Fruit fly (Drosophila melanogaster): ENCODE measurements around the gene mRpL21.

The mRpL21 gene

DNA sequence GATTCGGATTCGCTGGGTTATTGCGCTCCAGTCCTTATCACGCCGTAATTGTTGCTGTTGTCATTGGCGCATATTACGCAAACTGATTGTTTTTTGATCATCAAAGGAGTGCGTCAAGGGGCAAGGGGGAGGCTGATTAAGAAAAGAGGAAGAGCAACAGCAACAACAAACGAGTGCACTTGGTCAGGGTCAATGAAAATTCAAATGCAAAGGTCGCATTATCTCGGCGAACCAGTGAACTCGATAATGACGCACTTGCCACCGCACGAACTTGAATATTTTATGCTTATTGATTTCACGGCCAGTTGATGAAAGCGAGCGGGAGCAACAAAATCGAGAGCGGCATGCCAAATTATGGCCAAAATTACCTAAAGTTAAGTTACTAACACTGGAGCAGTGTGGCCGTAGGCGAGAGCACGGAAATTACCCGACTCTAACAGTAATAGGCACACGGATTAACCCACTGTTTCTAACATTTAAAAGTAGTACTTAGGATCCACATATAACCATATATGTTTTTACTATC, 5.5 kb upstream of the mRpL21 start, which contains the start of gene nes (continued):
- TF ChIP-seq CG8388 (GFP tag; optimal IDR thresholded peaks at IDR 0.05) (no peak), NFAT (GFP tag; IDR thresholded peaks at IDR 0.05) (peak; percentile 11; the same call in 1 of the 2 replicates), NK7.1 (GFP tag; optimal IDR thresholded peaks at IDR 0.05) (no peak), ind (GFP tag; optimal IDR thresholded peaks at IDR 0.05) (peak; percentile 21), gfzf (GFP tag; optimal IDR thresholded peaks at IDR 0.05) (peak; percentile 71), CkIIα-i1 (GFP tag; IDR thresholded peaks at IDR 0.05) (no peak), CG17328 (GFP tag; IDR thresholded peaks at IDR 0.05) (no peak), Xbp1 (GFP tag; optimal IDR thresholded peaks at IDR 0.05) (peak; percentile 38), CG11695 (GFP tag; IDR thresholded peaks at IDR 0.05) (no peak), CG33557 (GFP tag; optimal IDR thresholded peaks at IDR 0.05) (no peak), Meics (GFP tag; optimal IDR thresholded peaks at IDR 0.05) (no peak), BEAF-32 (GFP tag; optimal IDR thresholded peaks at IDR 0.05) (peak; percentile 11), eyg (GFP tag; optimal IDR thresholded peaks at IDR 0.05) (no peak), pum (GFP tag; optimal IDR thresholded peaks at IDR 0.05) (no peak), row (GFP tag; IDR thresholded peaks at IDR 0.05) (peak; percentile 81), ftz-f1 (GFP tag; optimal IDR thresholded peaks at IDR 0.05) (peak; percentile 84), CG8765 (GFP tag; IDR thresholded peaks at IDR 0.05) (no peak), dan (GFP tag; IDR thresholded peaks at IDR 0.05) (no peak), crol (GFP tag; IDR thresholded peaks at IDR 0.05) (peak; percentile 88), dmrt99B (tag; optimal IDR thresholded peaks at IDR 0.05) (no peak), CG4360 (GFP tag; IDR thresholded peaks at IDR 0.05) (peak; percentile 74), lbe (GFP tag; optimal IDR thresholded peaks at IDR 0.05) (no peak), CG11696 (GFP tag; IDR thresholded peaks at IDR 0.05) (no peak), yki (optimal IDR thresholded peaks at IDR 0.05) (no peak), Dp (GFP tag; optimal IDR thresholded peaks at IDR 0.05) (no peak), hkb (optimal IDR thresholded peaks at IDR 0.05) (no peak), hkb (GFP tag; IDR thresholded peaks at IDR 0.05) (no peak), CG4730 (GFP tag; IDR thresholded peaks at IDR 0.05) (no peak), CG9215 (GFP tag; IDR thresholded peaks at IDR 0.05) (no peak; the same call in 1 of the 2 replicates), grn (GFP tag; optimal IDR thresholded peaks at IDR 0.05) (no peak), dati (GFP tag; IDR thresholded peaks at IDR 0.05) (no peak), danr (GFP tag; IDR thresholded peaks at IDR 0.05) (no peak), pho (GFP tag; optimal IDR thresholded peaks at IDR 0.05) (no peak), CG10565 (GFP tag; optimal IDR thresholded peaks at IDR 0.05) (no peak), Bgb (GFP tag; IDR thresholded peaks at IDR 0.05; ENCODE audit: partially characterized antibody) (peak; percentile 52; the same call in 1 of the 2 replicates), sens-2 (GFP tag; IDR thresholded peaks at IDR 0.05) (no peak), fd64A (GFP tag; optimal IDR thresholded peaks at IDR 0.05) (no peak), Asciz (GFP tag; optimal IDR thresholded peaks at IDR 0.05) (no peak), D (optimal IDR thresholded peaks at IDR 0.05) (no peak), D (GFP tag; optimal IDR thresholded peaks at IDR 0.05) (no peak), CG4820 (GFP tag; optimal IDR thresholded peaks at IDR 0.05) (no peak), stwl (tag; optimal IDR thresholded peaks at IDR 0.05) (peak; percentile 79), tll (GFP tag; optimal IDR thresholded peaks at IDR 0.05) (no peak), MESR4 (GFP tag; optimal IDR thresholded peaks at IDR 0.05) (peak; percentile 88), Nf-YC (tag; optimal IDR thresholded peaks at IDR 0.05) (no peak), slbo (GFP tag; IDR thresholded peaks at IDR 0.05) (peak; percentile 68), wek (GFP tag; optimal IDR thresholded peaks at IDR 0.05) (no peak), hbn (GFP tag; IDR thresholded peaks at IDR 0.05; ENCODE audit: partially characterized antibody) (no peak), ci (GFP tag; IDR thresholded peaks at IDR 0.05) (no peak), odd (GFP tag; optimal IDR thresholded peaks at IDR 0.05) (no peak), Usf (GFP tag; optimal IDR thresholded peaks at IDR 0.05) (no peak), CG12659 (GFP tag; optimal IDR thresholded peaks at IDR 0.05) (peak; percentile 30)
